Fruit fly (Drosophila melanogaster) whole organism, embryonic: ENCODE data around the gene pcm.

Experiments
- ATbp ChIP-seq: fragments of 200-800 bp; sonication (Bioruptor generic); optimal IDR thresholded peaks from 2 replicates; lab custom pipeline; 2017; ENCODE audit warnings: missing biosample characterization, mild to moderate bottlenecking, missing genetic modification characterization, missing genetic modification reagents
- Aef1 ChIP-seq: fragments of 200-800 bp; sonication (Bioruptor generic); IDR thresholded peaks from 3 replicates; pipeline ENCODE4 v1.3.6; 2022; ENCODE audit warnings: missing biosample characterization, missing genetic modification characterization
- Atf3 ChIP-seq: fragments of 200-800 bp; sonication (Bioruptor generic); optimal IDR thresholded peaks from 3 replicates; lab custom pipeline; 2016; ENCODE audit warnings: missing biosample characterization, missing genetic modification characterization
- CG11247 ChIP-seq: fragments of 200-800 bp; sonication (Bioruptor generic); IDR thresholded peaks from 2 replicates; pipeline ENCODE4 v1.3.6; 2022; ENCODE audit warnings: missing biosample characterization, missing genetic modification characterization
- CG12236 ChIP-seq: fragments of 200-800 bp; sonication (Bioruptor generic); optimal IDR thresholded peaks from 2 replicates; lab custom pipeline; 2016; ENCODE audit warnings: missing biosample characterization, missing genetic modification characterization
- CG14965 ChIP-seq: fragments of 200-800 bp; sonication (Bioruptor generic); optimal IDR thresholded peaks from 2 replicates; lab custom pipeline; 2016; ENCODE audit warnings: missing biosample characterization, missing genetic modification characterization, borderline replicate concordance
- CG31365 ChIP-seq: fragments of 200-800 bp; sonication (Bioruptor generic); optimal IDR thresholded peaks from 2 replicates; lab custom pipeline; 2018; ENCODE audit warnings: missing biosample characterization, mild to moderate bottlenecking, missing genetic modification characterization
- CG31388 ChIP-seq: fragments of 200-800 bp; sonication (Bioruptor generic); optimal IDR thresholded peaks from 2 replicates; lab custom pipeline; 2016; ENCODE audit warnings: missing biosample characterization, missing genetic modification characterization
- CG33213 ChIP-seq: fragments of 200-800 bp; sonication (Bioruptor generic); optimal IDR thresholded peaks from 3 replicates; lab custom pipeline; 2016; ENCODE audit warnings: missing biosample characterization, missing genetic modification characterization
- CG3847 ChIP-seq: fragments of 200-800 bp; sonication (Bioruptor generic); IDR thresholded peaks from 2 replicates; pipeline ENCODE4 v1.3.6; 2022; ENCODE audit warnings: missing biosample characterization, missing genetic modification characterization
- CG8944 ChIP-seq: fragments of 200-800 bp; sonication (Bioruptor generic); optimal IDR thresholded peaks from 3 replicates; lab custom pipeline; 2016; ENCODE audit warnings: missing biosample characterization, missing genetic modification characterization
- CG9215 ChIP-seq: fragments of 200-800 bp; sonication (Bioruptor generic); IDR thresholded peaks from 2 replicates; pipeline ENCODE4 v1.3.6; 2022; ENCODE audit warnings: missing biosample characterization, missing genetic modification characterization
- CTCF ChIP-seq: fragments of 200-800 bp; sonication (Bioruptor generic); optimal IDR thresholded peaks from 2 replicates; lab custom pipeline; 2017; ENCODE audit warnings: missing biosample characterization, mild to moderate bottlenecking, missing genetic modification characterization, moderate library complexity
- CkIIα-i1 ChIP-seq: fragments of 200-800 bp; sonication (Bioruptor generic); IDR thresholded peaks from 2 replicates; pipeline ENCODE4 v1.3.6; 2022; ENCODE audit warnings: missing biosample characterization, missing genetic modification characterization
- Doc2 ChIP-seq: fragments of 200-800 bp; sonication (Bioruptor generic); IDR thresholded peaks from 2 replicates; pipeline ENCODE4 v1.3.6; 2022; ENCODE audit warnings: missing biosample characterization, missing genetic modification characterization
- Ets65A ChIP-seq: fragments of 200-800 bp; sonication (Bioruptor generic); peaks from one replicate; lab custom pipeline; 2016; ENCODE audit warnings: missing biosample characterization, missing genetic modification characterization
- GATAe ChIP-seq: fragments of 200-800 bp; sonication (Bioruptor generic); conservative IDR thresholded peaks from 2 replicates; pipeline ENCODE4 v1.3.6; 2022; ENCODE audit warnings: missing biosample characterization, missing genetic modification characterization
- HLH54F ChIP-seq: fragments of 200-800 bp; sonication (Bioruptor generic); optimal IDR thresholded peaks from 3 replicates; lab custom pipeline; 2016; ENCODE audit warnings: missing biosample characterization, missing genetic modification characterization
- HLHmδ ChIP-seq: fragments of 200-800 bp; sonication (Bioruptor generic); optimal IDR thresholded peaks from 2 replicates; lab custom pipeline; 2018; ENCODE audit warnings: missing biosample characterization, mild to moderate bottlenecking, missing genetic modification characterization, moderate library complexity
- Med ChIP-seq: fragments of 200-800 bp; sonication (Bioruptor generic); peaks from one replicate; lab custom pipeline; 2016; ENCODE audit warnings: missing biosample characterization, missing genetic modification characterization, mild to moderate bottlenecking, inconsistent platforms, moderate library complexity
- Mes4 ChIP-seq: fragments of 200-800 bp; sonication (Bioruptor generic); optimal IDR thresholded peaks from 2 replicates; lab custom pipeline; 2016; ENCODE audit warnings: missing biosample characterization, missing genetic modification characterization
- Myb ChIP-seq: fragments of 200-800 bp; sonication (Bioruptor generic); optimal IDR thresholded peaks from 2 replicates; lab custom pipeline; 2016; ENCODE audit warnings: missing biosample characterization, missing genetic modification characterization
- Nf-YC ChIP-seq: fragments of 200-800 bp; optimal IDR thresholded peaks from 3 replicates; lab custom pipeline; 2019; ENCODE audit warnings: missing biosample characterization, mild to moderate bottlenecking, missing genetic modification characterization, moderate library complexity
- Oli ChIP-seq: fragments of 200-800 bp; sonication (Bioruptor generic); optimal IDR thresholded peaks from 2 replicates; lab custom pipeline; 2018; ENCODE audit warnings: missing biosample characterization, mild to moderate bottlenecking, missing genetic modification characterization, moderate library complexity
- Optix ChIP-seq: fragments of 200-800 bp; sonication (Bioruptor generic); IDR thresholded peaks from 3 replicates; pipeline ENCODE4 v1.3.6; 2022; ENCODE audit warnings: missing biosample characterization, missing genetic modification characterization
- PHDP ChIP-seq: fragments of 200-800 bp; sonication (Bioruptor generic); optimal IDR thresholded peaks from 3 replicates; lab custom pipeline; 2018; ENCODE audit warnings: missing biosample characterization, mild to moderate bottlenecking, missing genetic modification characterization, moderate library complexity
- Sry-β ChIP-seq: fragments of 200-800 bp; sonication (Bioruptor generic); optimal IDR thresholded peaks from 2 replicates; lab custom pipeline; 2018; ENCODE audit warnings: missing biosample characterization, mild to moderate bottlenecking, missing genetic modification characterization, moderate library complexity
- Usf ChIP-seq: fragments of 200-800 bp; sonication (Bioruptor generic); optimal IDR thresholded peaks from 2 replicates; lab custom pipeline; 2017; ENCODE audit warnings: missing genotype, missing biosample characterization, missing genetic modification characterization
- amos ChIP-seq: fragments of 200-800 bp; sonication (Bioruptor generic); IDR thresholded peaks from 2 replicates; pipeline ENCODE4 v1.3.6; 2022; ENCODE audit warnings: missing biosample characterization, missing genetic modification characterization; ENCODE audit not compliant: partially characterized antibody
- ash1 ChIP-seq: fragments of 200-800 bp; sonication (Bioruptor generic); optimal IDR thresholded peaks from 2 replicates; lab custom pipeline; 2018; ENCODE audit warnings: missing biosample characterization, mild to moderate bottlenecking, missing genetic modification characterization
- bsh ChIP-seq, 2 experiments: fragments of 200-800 bp; sonication (Bioruptor generic); optimal IDR thresholded peaks; 2 replicates each; lab custom pipeline; 2017 to 2018; ENCODE audit warnings: mild to moderate bottlenecking in 2 of 2, missing biosample characterization in 2 of 2, missing genetic modification characterization in 2 of 2, moderate library complexity in 1 of 2
- chn ChIP-seq: fragments of 200-800 bp; sonication (Bioruptor generic); optimal IDR thresholded peaks from 2 replicates; lab custom pipeline; 2016; ENCODE audit warnings: missing biosample characterization, missing genetic modification characterization
- dpn ChIP-seq, 2 experiments: fragments of 200-800 bp; sonication (Bioruptor generic); optimal IDR thresholded peaks; 3 replicates each; lab custom pipeline; 2016; ENCODE audit warnings: missing biosample characterization in 2 of 2, missing genetic modification characterization in 2 of 2
- esg ChIP-seq: fragments of 200-800 bp; sonication (Bioruptor generic); conservative IDR thresholded peaks from 2 replicates; pipeline ENCODE4 v1.3.6; 2022; ENCODE audit warnings: missing biosample characterization, missing genetic modification characterization
- ftz-f1 ChIP-seq: fragments of 200-800 bp; sonication (Bioruptor generic); optimal IDR thresholded peaks from 2 replicates; lab custom pipeline; 2016; ENCODE audit warnings: missing biosample characterization, missing genetic modification characterization
- gsb-n ChIP-seq: fragments of 200-800 bp; sonication (Bioruptor generic); optimal IDR thresholded peaks from 3 replicates; lab custom pipeline; 2018; ENCODE audit warnings: missing biosample characterization, mild to moderate bottlenecking, missing genetic modification characterization
- kni ChIP-seq: fragments of 200-800 bp; sonication (Bioruptor generic); optimal IDR thresholded peaks from 3 replicates; lab custom pipeline; 2017; ENCODE audit warnings: mild to moderate bottlenecking, missing biosample characterization, missing genetic modification reagents, missing genetic modification characterization
- mirr ChIP-seq: fragments of 200-800 bp; sonication (Bioruptor generic); optimal IDR thresholded peaks from 3 replicates; lab custom pipeline; 2018; ENCODE audit warnings: missing biosample characterization, mild to moderate bottlenecking, missing genetic modification characterization
- nmo ChIP-seq: fragments of 200-800 bp; sonication (Bioruptor generic); optimal IDR thresholded peaks from 2 replicates; lab custom pipeline; 2018; ENCODE audit warnings: missing biosample characterization, mild to moderate bottlenecking, missing genetic modification characterization, moderate library complexity
- org-1 ChIP-seq: fragments of 200-800 bp; sonication (Bioruptor generic); optimal IDR thresholded peaks from 2 replicates; lab custom pipeline; 2017; ENCODE audit warnings: missing biosample characterization, missing genetic modification characterization
- otp ChIP-seq: fragments of 200-800 bp; sonication (Bioruptor generic); IDR thresholded peaks from 3 replicates; pipeline ENCODE4, ENCODE4 v1.3.6; 2022; ENCODE audit warnings: missing biosample characterization, missing genetic modification characterization
- pan ChIP-seq, 4 experiments: fragments of >200 bp in 3 of 4; fragments of 200-800 bp in 1 of 4; sonication (Bioruptor generic) in 1 of 4; optimal IDR thresholded peaks in 3 of 4; IDR thresholded peaks in 1 of 4; 2 replicates each; pipeline versions ENCODE4 v1.3.6 to Lab custom; 2017 to 2022; ENCODE audit warnings: missing biosample characterization in 2 of 4, missing genetic modification characterization in 2 of 4, mixed read lengths in 1 of 4
- phol ChIP-seq: fragments of 200-800 bp; sonication (Bioruptor generic); optimal IDR thresholded peaks from 3 replicates; lab custom pipeline; 2018; ENCODE audit warnings: missing biosample characterization, mild to moderate bottlenecking, missing genetic modification characterization, moderate library complexity
- sd ChIP-seq: fragments of 200-800 bp; sonication (Bioruptor generic); optimal IDR thresholded peaks from 3 replicates; lab custom pipeline; 2018; ENCODE audit warnings: missing biosample characterization, mild to moderate bottlenecking, missing genetic modification characterization, moderate library complexity
- sug ChIP-seq: fragments of 200-800 bp; optimal IDR thresholded peaks from 2 replicates; lab custom pipeline; 2019; ENCODE audit warnings: missing biosample characterization, mild to moderate bottlenecking, missing genetic modification characterization, moderate library complexity
- tin ChIP-seq: fragments of 200-800 bp; sonication (Bioruptor generic); optimal IDR thresholded peaks from 3 replicates; lab custom pipeline; 2016; ENCODE audit warnings: missing biosample characterization, missing genetic modification characterization
- unpg ChIP-seq: fragments of 200-800 bp; sonication (Bioruptor generic); optimal IDR thresholded peaks from 3 replicates; lab custom pipeline; 2018; ENCODE audit warnings: missing biosample characterization, mild to moderate bottlenecking, missing genetic modification characterization, moderate library complexity
- vvl ChIP-seq: fragments of 200-800 bp; sonication (Bioruptor generic); IDR thresholded peaks from 2 replicates; pipeline ENCODE4 v1.3.6; 2022; ENCODE audit warnings: missing biosample characterization, missing genetic modification characterization
- wor ChIP-seq: fragments of 200-800 bp; sonication (Bioruptor generic); IDR thresholded peaks from 2 replicates; pipeline ENCODE4 v1.3.6; 2022; ENCODE audit warnings: missing biosample characterization, missing genetic modification characterization
- yki ChIP-seq: fragments of >200 bp; optimal IDR thresholded peaks from 3 replicates; lab custom pipeline; 2018
- zfh2 ChIP-seq: fragments of 200-800 bp; sonication (Bioruptor generic); optimal IDR thresholded peaks from 2 replicates; lab custom pipeline; 2016; ENCODE audit warnings: missing biosample characterization, missing genetic modification characterization

The pcm gene

dm6 chrX:19521753-19522383 is 30.1 kb upstream of the pcm start, which contains the start of the genes Idh3a and CoRest (continued):
- TF ChIP-seq vvl (GFP tag; lab: Robert Waterston, UW) (no peak), Mes4 (no peak), CG9215 (GFP tag; lab: Robert Waterston, UW) (peak; percentile 54), Nf-YC (peak; percentile 2), nmo (GFP tag; lab: Kevin White, UChicago) (peak; percentile 62), CkIIα-i1 (GFP tag; lab: Robert Waterston, UW) (no peak), bsh (GFP tag; optimal IDR thresholded peaks at IDR 0.05; lab: Kevin White, UChicago) (no peak), Oli (tag; lab: Kevin White, UChicago) (no peak), Doc2 (no peak), Aef1 (no peak), esg (GFP tag; lab: Robert Waterston, UW) (no peak), HLHmδ (GFP tag; lab: Kevin White, UChicago) (no peak), CG3847 (no peak; the same call in 1 of the 2 replicates), CG31365 (tag; lab: Kevin White, UChicago) (no peak), yki (lab: Kevin White, UChicago) (no peak), CG31388 (GFP tag; lab: Kevin White, UChicago) (no peak), pan (optimal IDR thresholded peaks at IDR 0.05; lab: Kevin White, UChicago) (no peak), pan (GFP tag; optimal IDR thresholded peaks at IDR 0.05 in 1 of 2, IDR thresholded peaks at IDR 0.05 in 1 of 2) (no peak), CG14965 (no peak), zfh2 (GFP tag; lab: Kevin White, UChicago) (peak; percentile 51), mirr (GFP tag; lab: Kevin White, UChicago) (peak; percentile 13), org-1 (GFP tag; lab: Kevin White, UChicago) (no peak), HLH54F (GFP tag; lab: Kevin White, UChicago) (peak; percentile 40), CG33213 (GFP tag; lab: Kevin White, UChicago) (no peak), PHDP (no peak), chn (GFP tag; lab: Kevin White, UChicago) (peak; percentile 20), ash1 (GFP tag; lab: Kevin White, UChicago) (no peak), sug (tag; lab: Kevin White, UChicago) (peak; percentile 65), Usf (GFP tag; lab: Kevin White, UChicago) (no peak), CG11247 (GFP tag; lab: Robert Waterston, UW) (no peak), dpn (GFP tag; optimal IDR thresholded peaks at IDR 0.05; lab: Kevin White, UChicago) (peak; percentile 15 to 41), otp (no peak), Atf3 (GFP tag; lab: Kevin White, UChicago) (no peak), ftz-f1 (GFP tag; lab: Kevin White, UChicago) (no peak), gsb-n (tag; lab: Kevin White, UChicago) (no peak), CG8944 (GFP tag; lab: Kevin White, UChicago) (no peak), CG12236 (GFP tag; lab: Kevin White, UChicago) (no peak), Ets65A (GFP tag; lab: Kevin White, UChicago) (peak; percentile 86), wor (no peak), phol (peak; percentile 58), amos (GFP tag; lab: Robert Waterston, UW) (peak; percentile 69), tin (GFP tag; lab: Kevin White, UChicago) (no peak), sd (no peak), ATbp (GFP tag; lab: Kevin White, UChicago) (no peak), CTCF (GFP tag; lab: Kevin White, UChicago) (peak; percentile 90), Med (GFP tag; lab: Kevin White, UChicago) (peak; percentile 73), kni (GFP tag; lab: Kevin White, UChicago) (no peak), Sry-β (GFP tag; lab: Kevin White, UChicago) (no peak), unpg (GFP tag; lab: Kevin White, UChicago) (no peak), GATAe (GFP tag; lab: Robert Waterston, UW) (no peak), Myb (GFP tag; lab: Kevin White, UChicago) (peak; percentile 76), Optix (GFP tag; lab: Robert Waterston, UW) (no peak; the same call in 2 of the 3 replicates)
